Fruit fly (Drosophila melanogaster): ENCODE measurements around the gene SelG.

dm6 chrX:11917056-11917633 lies 30.1 kb downstream of the SelG start, which contains the start of gene pot:
- TF ChIP-seq CG8478 (optimal IDR thresholded peaks at IDR 0.05) (no peak), CTCF (optimal IDR thresholded peaks at IDR 0.05) (no peak)
